Worm (Caenorhabditis elegans) whole organism, young adult: Measurements from ENCODE around the gene M03F8.6.

Experiments
- F57C9.4 ChIP-seq: sonication (generic microtip); optimal IDR thresholded peaks from 2 replicates; lab custom pipeline; 2017; ENCODE audit warnings: mild to moderate bottlenecking, missing genetic modification characterization, missing compliant biosample characterization
- Y53F4B.3 ChIP-seq: fragments of 200-800 bp; sonication (Bioruptor generic); IDR thresholded peaks from 2 replicates; pipeline ENCODE4 v1.3.6; 2022; ENCODE audit warnings: missing genetic modification reagents, missing genetic modification characterization, missing compliant biosample characterization
- ama-1 ChIP-seq, 3 experiments: fragments of 150-350 bp in 1 of 3; sonication (generic microtip) in 2 of 3; optimal IDR thresholded peaks; 2 replicates each; lab custom pipeline; 2014 to 2018; ENCODE audit warnings: missing biosample characterization in 2 of 3, missing genetic modification characterization in 2 of 3, missing genetic modification reagents in 2 of 3
- egl-44 ChIP-seq: fragments of 200-800 bp; sonication (Bioruptor generic); IDR thresholded peaks from 2 replicates; pipeline ENCODE4 v1.3.6; 2022; ENCODE audit warnings: missing genetic modification reagents, missing genetic modification characterization, missing compliant biosample characterization
- hlh-26 ChIP-seq: fragments of 200-800 bp; sonication (Bioruptor generic); conservative IDR thresholded peaks from 2 replicates; pipeline ENCODE4 v1.3.6; 2022; ENCODE audit warnings: missing genetic modification reagents, missing genetic modification characterization, missing compliant biosample characterization
- lsy-27 ChIP-seq: sonication (generic microtip); optimal IDR thresholded peaks from 2 replicates; lab custom pipeline; 2017; ENCODE audit warnings: missing genetic modification characterization, mild to moderate bottlenecking, missing compliant biosample characterization, antibody characterized with exemption, missing genotype, borderline replicate concordance; ENCODE audit not compliant: insufficient read depth
- snpc-1.1 ChIP-seq: sonication (generic microtip); optimal IDR thresholded peaks from 2 replicates; lab custom pipeline; 2017; ENCODE audit warnings: missing genetic modification characterization, mild to moderate bottlenecking, missing compliant biosample characterization, antibody characterized with exemption, moderate library complexity, missing genotype, missing genetic modification reagents; ENCODE audit not compliant: insufficient read depth
- ztf-3 ChIP-seq: fragments of 200-800 bp; sonication (Bioruptor generic); optimal IDR thresholded peaks from 2 replicates; lab custom pipeline; 2018; ENCODE audit warnings: mild to moderate bottlenecking, missing genetic modification characterization, missing compliant biosample characterization

- TF ChIP-seq lsy-27 (no peak), hlh-26 (GFP tag; lab: Robert Waterston, UW) (no peak), ama-1 (optimal IDR thresholded peaks at IDR 0.05; lab: Kevin White, UChicago) (no peak), ama-1 (GFP tag; optimal IDR thresholded peaks at IDR 0.05; lab: Kevin White, UChicago) (no peak), ztf-3 (no peak), snpc-1.1 (no peak), Y53F4B.3 (no peak), egl-44 (no peak), F57C9.4 (tag; lab: Kevin White, UChicago) (no peak)
These were observed at the start of gene M03F8.6 for ce11 chrV:5954747-5955146.
